Worm (Caenorhabditis elegans): ENCODE results near the gene rom-1.
"Not testable (repeated sequence)": the region's sequence is repeated elsewhere in the genome, so short reads cannot be mapped to it uniquely, and the experiment has no call there.

The rom-1 gene

DNA sequence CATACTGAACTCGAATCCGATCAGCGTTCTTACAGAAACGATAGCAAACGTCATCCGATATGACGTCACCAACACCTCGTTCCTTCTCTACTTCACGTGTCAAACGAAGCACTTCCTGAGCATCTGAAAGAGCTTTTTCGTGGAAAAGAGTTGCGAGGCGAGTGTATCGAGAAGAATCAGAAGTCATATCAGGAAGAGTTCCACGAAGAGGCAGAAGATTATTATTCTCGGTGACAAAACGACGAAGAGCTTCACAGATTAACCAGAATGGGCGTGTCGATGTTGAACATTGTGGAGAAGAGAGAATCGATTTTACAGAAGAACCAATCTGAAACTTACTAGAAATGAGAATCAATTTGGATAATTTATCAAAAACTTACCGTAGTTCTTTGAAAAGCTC lies 11.9 kb downstream of the rom-1 start:
- no peak for TF ChIP-seq lin-32 (GFP tag; optimal IDR thresholded peaks at IDR 0.05)
- TF ChIP-seq unc-39 (tag; optimal IDR thresholded peaks at IDR 0.05) = no peak
- no peak for TF ChIP-seq nhr-237 (tag; optimal IDR thresholded peaks at IDR 0.05)
- TF ChIP-seq tbx-8 (GFP tag; optimal IDR thresholded peaks at IDR 0.05) = no peak
- TF ChIP-seq blmp-1 (tag; optimal IDR thresholded peaks at IDR 0.05) = no peak
- TF ChIP-seq bed-3 (GFP tag; optimal IDR thresholded peaks at IDR 0.05) = no peak
- TF ChIP-seq mep-1 (tag; optimal IDR thresholded peaks at IDR 0.05) = no peak
- TF ChIP-seq ces-1 (GFP tag; optimal IDR thresholded peaks at IDR 0.05) = no peak
- TF ChIP-seq ztf-11 (tag; optimal IDR thresholded peaks at IDR 0.05) = no peak

DNA sequence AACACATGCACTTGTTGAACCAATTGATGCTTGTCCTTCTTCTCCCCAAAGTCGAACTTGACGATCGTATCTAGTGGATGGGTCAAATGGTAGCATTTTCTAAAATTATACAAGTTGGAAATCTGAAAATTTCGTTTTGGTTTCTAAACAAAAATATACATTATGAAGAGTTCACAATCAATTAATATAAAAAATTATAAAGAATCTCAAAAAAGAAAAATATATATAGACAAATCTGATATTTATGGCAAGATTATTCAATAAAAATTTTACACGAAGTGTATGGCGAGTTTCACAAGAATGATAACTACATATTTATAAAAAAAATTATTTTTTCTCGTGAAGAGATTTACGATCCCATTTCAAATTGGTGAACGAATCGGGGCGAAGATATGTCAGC lies 13.2 kb downstream of the rom-1 start, which contains the start of gene ula-1:
ula-1 (minus strand) TSS at position 101 of the 400 bp plus-strand sequence.
- TF ChIP-seq ces-1 (GFP tag; optimal IDR thresholded peaks at IDR 0.05) = no peak
- no peak for TF ChIP-seq ztf-11 (tag; optimal IDR thresholded peaks at IDR 0.05)
- TF ChIP-seq nhr-28 (tag; optimal IDR thresholded peaks at IDR 0.05) = no peak
- TF ChIP-seq ham-2 (GFP tag; optimal IDR thresholded peaks at IDR 0.05) = no peak
- TF ChIP-seq M03D4.4 (tag; optimal IDR thresholded peaks at IDR 0.05) = no peak
- TF ChIP-seq ceh-83 (GFP tag; optimal IDR thresholded peaks at IDR 0.05) = no peak
- TF ChIP-seq flh-1 (GFP tag; optimal IDR thresholded peaks at IDR 0.05) = no peak
- no peak for TF ChIP-seq snpc-4 (tag; optimal IDR thresholded peaks at IDR 0.05)
- no peak for TF ChIP-seq elt-3 (tag; optimal IDR thresholded peaks at IDR 0.05)

DNA sequence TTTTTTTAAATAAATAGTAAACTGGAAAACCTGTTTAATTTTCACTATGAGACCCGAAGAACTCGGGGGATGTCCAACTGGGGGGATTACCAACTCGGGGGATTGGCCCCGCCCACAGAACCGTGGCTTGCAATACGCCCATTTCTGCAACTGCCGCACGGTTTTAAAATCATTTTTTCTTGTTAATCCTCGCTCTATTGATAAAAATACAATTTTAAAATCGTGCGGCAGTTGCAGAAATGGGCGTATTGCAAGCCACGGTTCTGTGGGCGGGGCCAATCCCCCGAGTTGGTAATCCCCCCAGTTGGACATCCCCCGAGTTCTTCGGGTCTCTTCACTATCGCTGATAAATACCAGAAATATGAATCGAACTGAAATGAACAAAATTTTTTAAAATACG lies 15.0 kb downstream of the rom-1 start, which contains the start of gene mmab-1:
mmab-1 (minus strand) TSS at position 95 of the 400 bp plus-strand sequence.
- not testable (repeated sequence) for TF ChIP-seq nhr-2 (tag; optimal IDR thresholded peaks at IDR 0.05); lin-32 (GFP tag; optimal IDR thresholded peaks at IDR 0.05); snpc-4 (tag; optimal IDR thresholded peaks at IDR 0.05)

DNA sequence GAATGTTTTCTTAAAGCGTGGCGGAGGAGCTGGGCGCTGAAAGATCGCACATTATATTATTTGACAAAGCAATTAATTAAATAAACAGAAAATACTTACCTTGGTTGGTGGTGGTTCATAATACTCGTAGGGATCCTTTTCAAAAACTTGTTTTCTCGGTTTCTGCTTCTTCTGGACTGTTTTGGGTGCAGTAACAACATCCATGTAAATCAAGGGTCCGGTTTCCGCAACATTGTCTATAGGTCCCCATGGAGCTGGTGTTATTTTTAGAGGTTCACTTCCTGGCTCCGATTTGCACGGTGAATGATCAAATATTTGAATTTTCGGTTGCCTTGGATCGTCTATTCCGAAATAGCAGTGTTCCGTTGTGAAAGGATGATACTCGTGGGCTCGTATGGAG lies 17.1 kb downstream of the rom-1 start:
- no peak for TF ChIP-seq cnd-1 (tag; optimal IDR thresholded peaks at IDR 0.05)
- TF ChIP-seq unc-39 (tag; optimal IDR thresholded peaks at IDR 0.05) = no peak
- no peak for TF ChIP-seq M03D4.4 (tag; optimal IDR thresholded peaks at IDR 0.05)
- no peak for TF ChIP-seq blmp-1 (tag; optimal IDR thresholded peaks at IDR 0.05)

DNA sequence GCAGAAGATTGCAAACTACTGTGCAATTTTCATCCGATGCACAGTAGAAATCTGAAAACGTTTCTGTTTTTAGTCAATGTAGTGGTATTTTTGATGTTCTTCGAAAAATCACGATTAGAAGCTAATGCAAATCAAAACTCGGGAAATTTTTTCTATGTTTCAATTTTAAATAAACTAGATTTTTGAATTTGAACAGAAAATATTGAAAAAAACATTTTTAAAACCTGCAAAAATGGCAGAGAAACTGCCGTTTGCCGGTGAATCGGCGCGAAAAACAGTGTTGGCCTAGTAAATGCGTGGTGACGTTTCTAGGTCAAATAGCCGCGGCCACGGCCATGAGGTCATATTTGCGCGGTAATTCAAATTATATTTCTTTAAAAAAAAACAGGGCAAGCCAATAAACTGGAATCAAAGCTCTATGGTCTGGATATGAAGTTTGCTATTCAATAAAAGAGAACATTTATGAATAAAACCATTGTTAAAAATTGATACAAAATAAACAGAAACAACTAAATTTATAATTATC lies 23.2 kb downstream of the rom-1 start, which contains the start of gene set-2:
set-2 (minus strand) TSS at position 51 of the 526 bp plus-strand sequence.
- peak; percentile 66 for TF ChIP-seq sptf-1 (tag; optimal IDR thresholded peaks at IDR 0.05)
- TF ChIP-seq ztf-11 (tag; optimal IDR thresholded peaks at IDR 0.05) = no peak
- TF ChIP-seq lsy-2 (tag; optimal IDR thresholded peaks at IDR 0.05) = peak; percentile 15
- no peak for TF ChIP-seq mls-2 (tag; optimal IDR thresholded peaks at IDR 0.05)
- peak; percentile 9 for TF ChIP-seq pha-4 (tag; optimal IDR thresholded peaks at IDR 0.05)
- peak; percentile 21 for TF ChIP-seq ces-1 (GFP tag; optimal IDR thresholded peaks at IDR 0.05)

DNA sequence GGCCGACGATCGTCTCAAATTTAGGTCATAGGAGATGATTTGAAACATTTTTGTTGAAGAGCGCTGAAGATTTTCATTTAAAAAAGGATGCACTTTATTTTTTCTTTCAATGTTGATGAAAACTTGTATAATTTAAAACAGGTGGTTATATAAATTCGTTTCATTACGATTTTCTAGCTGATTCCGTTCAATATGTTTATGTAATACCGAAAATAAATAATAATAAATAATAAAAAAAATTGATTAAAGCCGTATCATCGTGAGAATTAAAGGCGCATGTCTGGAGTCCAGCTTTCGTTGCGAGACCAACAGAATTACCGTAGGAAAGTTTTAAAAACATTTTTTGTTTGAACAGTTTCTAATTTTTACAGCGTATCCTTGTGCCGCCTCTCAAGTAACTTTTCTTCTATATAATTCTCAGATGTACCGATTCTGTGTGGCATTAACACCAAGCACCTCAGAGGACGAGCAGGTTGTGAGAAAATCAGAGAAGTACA lies 25.3 kb downstream of the rom-1 start, which contains the start of the genes C26E6.12 and eri-9:
C26E6.12 (minus strand) TSS at position 51 of the 497 bp plus-strand sequence.
eri-9 (plus strand) TSS at position 248 of the 497 bp plus-strand sequence.
- TF ChIP-seq ceh-43 (GFP tag; optimal IDR thresholded peaks at IDR 0.05) (no peak), sem-2 (GFP tag; optimal IDR thresholded peaks at IDR 0.05) (no peak), snpc-4 (tag; optimal IDR thresholded peaks at IDR 0.05) (no peak), sptf-1 (tag; optimal IDR thresholded peaks at IDR 0.05) (no peak), unc-120 (tag; optimal IDR thresholded peaks at IDR 0.05; ENCODE audit: poor library complexity, severe bottlenecking) (no peak), ces-1 (GFP tag; optimal IDR thresholded peaks at IDR 0.05) (no peak), nhr-237 (tag; optimal IDR thresholded peaks at IDR 0.05) (no peak), ceh-83 (GFP tag; optimal IDR thresholded peaks at IDR 0.05) (no peak), hlh-1 (tag; optimal IDR thresholded peaks at IDR 0.05) (no peak), mep-1 (tag; optimal IDR thresholded peaks at IDR 0.05) (no peak), lin-32 (GFP tag; optimal IDR thresholded peaks at IDR 0.05) (no peak), mab-5 (tag; optimal IDR thresholded peaks at IDR 0.05) (no peak), pha-4 (tag; optimal IDR thresholded peaks at IDR 0.05) (no peak), bed-3 (GFP tag; optimal IDR thresholded peaks at IDR 0.05) (no peak), flh-1 (GFP tag; optimal IDR thresholded peaks at IDR 0.05) (no peak)

All from whole organism, mixed stage, embryonic.